Worm (Caenorhabditis elegans): ENCODE data around the gene T04C9.1.
A peak's percentile ranks its signal among the peaks of the same experiment; 100 is the strongest.

Gene T04C9.1

DNA sequence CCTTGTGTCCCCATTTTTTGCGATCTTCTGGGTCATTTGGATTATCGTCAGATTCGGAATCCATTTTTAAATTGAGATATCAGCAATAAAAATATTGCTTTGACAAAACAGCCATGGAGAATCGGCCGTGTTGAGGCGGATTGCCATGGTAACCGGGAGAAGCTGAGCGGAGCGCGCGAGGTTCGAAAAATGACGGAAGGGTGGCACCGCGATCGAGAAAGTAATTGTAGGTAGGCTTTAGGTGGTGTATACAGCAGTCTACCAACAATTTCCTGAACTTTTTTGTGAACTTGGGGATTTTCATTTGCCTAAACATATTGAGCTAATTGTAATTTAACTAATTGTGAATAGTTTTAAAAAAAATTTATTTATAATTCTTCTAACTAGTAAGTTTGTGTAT is 46.4 kb downstream of the T04C9.1 start, which contains the start of gene ift-139:
ift-139 (minus strand) TSS at position 101 of the 400 bp plus-strand sequence.
- no peak for TF ChIP-seq mab-9 (GFP tag; IDR thresholded peaks at IDR 0.05)
- TF ChIP-seq tlp-1 (tag; optimal IDR thresholded peaks at IDR 0.05): no peak
- TF ChIP-seq pax-3 (tag; optimal IDR thresholded peaks at IDR 0.05): no peak
- TF ChIP-seq nhr-84 (tag; optimal IDR thresholded peaks at IDR 0.05): no peak
- TF ChIP-seq sox-4 (tag; optimal IDR thresholded peaks at IDR 0.05): no peak
- no peak for TF ChIP-seq nhr-85 (tag)
- no peak for TF ChIP-seq lir-3 (tag; optimal IDR thresholded peaks at IDR 0.05; ENCODE audit: poor library complexity)
- no peak for TF ChIP-seq unc-86 (tag; optimal IDR thresholded peaks at IDR 0.05)
- TF ChIP-seq nhr-237 (tag; optimal IDR thresholded peaks at IDR 0.05): no peak
- no peak for TF ChIP-seq egl-13 (tag; optimal IDR thresholded peaks at IDR 0.05)
- no peak for TF ChIP-seq skn-1 (tag; optimal IDR thresholded peaks at IDR 0.05)
- no peak for TF ChIP-seq Y116A8C.19 (tag; optimal IDR thresholded peaks at IDR 0.05; ENCODE audit: borderline replicate concordance)
- TF ChIP-seq jun-1 (tag; optimal IDR thresholded peaks at IDR 0.05): no peak
- no peak for TF ChIP-seq mep-1 (tag; optimal IDR thresholded peaks at IDR 0.05)

DNA sequence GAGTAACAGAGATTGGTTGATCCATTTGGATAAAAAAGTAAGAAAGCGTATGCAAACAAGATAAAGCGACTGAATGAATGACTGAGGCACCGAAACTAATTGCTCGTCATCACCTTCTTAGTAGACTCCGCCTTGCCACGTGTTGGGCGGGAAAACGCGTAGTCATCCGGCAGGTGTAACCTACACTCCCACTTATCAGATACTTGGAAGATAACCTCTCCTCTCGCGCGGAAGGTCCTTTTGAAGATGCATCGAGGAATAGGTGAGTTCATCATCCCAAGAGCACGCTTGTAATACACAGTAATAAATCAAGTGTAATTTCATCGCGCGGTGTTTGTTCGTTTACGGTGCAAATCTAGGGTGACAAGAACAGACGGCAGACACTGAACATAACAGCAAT is 53.9 kb downstream of the T04C9.1 start, which contains the start of gene tbx-11:
tbx-11 (minus strand) TSS at position 101 of the 400 bp plus-strand sequence.
- TF ChIP-seq nhr-76 (tag; optimal IDR thresholded peaks at IDR 0.05) (no peak), efl-1 (optimal IDR thresholded peaks at IDR 0.05) (no peak), efl-1 (GFP tag; optimal IDR thresholded peaks at IDR 0.05 in 1 of 2) (peak in 1 of 2 experiments; percentile 14), nhr-71 (tag; optimal IDR thresholded peaks at IDR 0.05) (no peak), hlh-17 (GFP tag; optimal IDR thresholded peaks at IDR 0.05; ENCODE audit: borderline replicate concordance) (no peak), pag-3 (tag; optimal IDR thresholded peaks at IDR 0.05; ENCODE audit: borderline replicate concordance, insufficient read depth) (no peak), nhr-11 (tag; optimal IDR thresholded peaks at IDR 0.05) (no peak), sup-37 (GFP tag; optimal IDR thresholded peaks at IDR 0.05) (no peak), ceh-63 (GFP tag; optimal IDR thresholded peaks at IDR 0.05) (no peak)

DNA sequence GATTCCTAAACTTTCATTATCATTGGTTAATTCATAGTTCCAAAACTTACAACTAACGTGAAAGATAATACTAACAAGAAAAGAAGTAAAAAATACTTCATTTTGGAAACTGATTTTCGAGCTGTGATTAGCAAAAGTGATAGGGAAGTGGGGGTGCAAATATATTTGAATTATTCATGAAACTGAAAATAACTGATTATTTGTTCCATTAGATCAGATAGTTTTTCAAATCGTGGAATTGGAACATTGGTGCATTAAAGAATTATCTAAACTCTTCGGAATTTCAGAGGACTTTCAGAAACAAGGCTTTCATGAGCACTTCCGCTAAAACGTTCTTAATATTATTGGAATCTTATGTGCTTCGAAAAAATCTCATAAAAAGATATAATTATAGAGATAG is 62.7 kb downstream of the T04C9.1 start, which contains the start of gene F40H6.5:
F40H6.5 (minus strand) TSS at position 101 of the 400 bp plus-strand sequence.
- TF ChIP-seq ceh-8 (GFP tag; optimal IDR thresholded peaks at IDR 0.05) (no peak), mab-9 (GFP tag; IDR thresholded peaks at IDR 0.05) (no peak), elt-2 (tag; optimal IDR thresholded peaks at IDR 0.05) (no peak), swsn-7 (tag; optimal IDR thresholded peaks at IDR 0.05) (no peak), fkh-10 (GFP tag; optimal IDR thresholded peaks at IDR 0.05) (no peak), fkh-8 (tag; optimal IDR thresholded peaks at IDR 0.05) (no peak), tlp-1 (tag; optimal IDR thresholded peaks at IDR 0.05) (no peak)
